Fruit fly (Drosophila melanogaster): ENCODE measurements around the gene X11Lbeta.

The X11Lbeta gene

dm6 chrX:10586173-10586572 is 41.4 kb upstream of the X11Lbeta start:
- TF ChIP-seq Dif (GFP tag; optimal IDR thresholded peaks at IDR 0.05; ENCODE audit: partially characterized antibody) (no peak), Hr78 (GFP tag; optimal IDR thresholded peaks at IDR 0.05) (no peak), N (GFP tag; optimal IDR thresholded peaks at IDR 0.05) (no peak), pan (optimal IDR thresholded peaks at IDR 0.05) (no peak), usp (GFP tag; optimal IDR thresholded peaks at IDR 0.05) (no peak), rgr (GFP tag; optimal IDR thresholded peaks at IDR 0.05) (no peak), dl (GFP tag; optimal IDR thresholded peaks at IDR 0.05; ENCODE audit: insufficient read depth in 1 of 2, partially characterized antibody in 2 of 2) (no peak), dmrt93B (GFP tag; optimal IDR thresholded peaks at IDR 0.05) (no peak), CrebA (GFP tag; optimal IDR thresholded peaks at IDR 0.05; ENCODE audit: borderline replicate concordance) (no peak), CG32264 (GFP tag; optimal IDR thresholded peaks at IDR 0.05) (no peak), dsf (GFP tag; optimal IDR thresholded peaks at IDR 0.05; ENCODE audit: borderline replicate concordance) (no peak), Jra (GFP tag; optimal IDR thresholded peaks at IDR 0.05) (no peak), jim (GFP tag; optimal IDR thresholded peaks at IDR 0.05) (no peak), foxo (GFP tag; optimal IDR thresholded peaks at IDR 0.05) (no peak), br (GFP tag; optimal IDR thresholded peaks at IDR 0.05) (no peak), sage (GFP tag; optimal IDR thresholded peaks at IDR 0.05) (no peak), Mio (GFP tag; optimal IDR thresholded peaks at IDR 0.05) (no peak)

- TF ChIP-seq HLH106 (tag; optimal IDR thresholded peaks at IDR 0.05): peak; percentile 17
- TF ChIP-seq Rel (GFP tag; optimal IDR thresholded peaks at IDR 0.05): no peak
- TF ChIP-seq Rel (tag; optimal IDR thresholded peaks at IDR 0.05): no peak
- peak; percentile 20 for TF ChIP-seq ey (GFP tag; optimal IDR thresholded peaks at IDR 0.05)
- no peak for TF ChIP-seq CG9705 (GFP tag; optimal IDR thresholded peaks at IDR 0.05)
- TF ChIP-seq sv (GFP tag; optimal IDR thresholded peaks at IDR 0.05): no peak
- TF ChIP-seq br (GFP tag; optimal IDR thresholded peaks at IDR 0.05): peak; percentile 16
- TF ChIP-seq Hr83 (GFP tag; optimal IDR thresholded peaks at IDR 0.05; ENCODE audit: poor library complexity, severe bottlenecking): no peak
Observed at dm6 chrX:10587445-10587844, 40.1 kb upstream of the X11Lbeta start.

- TF ChIP-seq Vsx2 (GFP tag; optimal IDR thresholded peaks at IDR 0.05; ENCODE audit: partially characterized antibody): no peak
Observed at dm6 chrX:10588789-10589188, 38.7 kb upstream of the X11Lbeta start, which contains the start of gene Rab9D. Gene Rab9D (plus strand): TSS chrX:10589089.

- no peak for TF ChIP-seq Rel (GFP tag; optimal IDR thresholded peaks at IDR 0.05)
- TF ChIP-seq Rel (tag; optimal IDR thresholded peaks at IDR 0.05): no peak
- no peak for TF ChIP-seq HLH106 (tag; optimal IDR thresholded peaks at IDR 0.05)
- no peak for TF ChIP-seq br (GFP tag; optimal IDR thresholded peaks at IDR 0.05)
- TF ChIP-seq GATAd (GFP tag; optimal IDR thresholded peaks at IDR 0.05): no peak
- no peak for TF ChIP-seq OdsH (GFP tag; optimal IDR thresholded peaks at IDR 0.05)
- no peak for TF ChIP-seq pan (optimal IDR thresholded peaks at IDR 0.05)
- TF ChIP-seq sage (GFP tag; optimal IDR thresholded peaks at IDR 0.05): no peak
- no peak for TF ChIP-seq Abd-B (GFP tag; optimal IDR thresholded peaks at IDR 0.05)
- no peak for TF ChIP-seq lola (GFP tag; optimal IDR thresholded peaks at IDR 0.05)
- TF ChIP-seq dsf (GFP tag; optimal IDR thresholded peaks at IDR 0.05; ENCODE audit: borderline replicate concordance): no peak
Observed at dm6 chrX:10595813-10596212, 31.7 kb upstream of the X11Lbeta start, which contains the start of the genes Hmr and CG2124. Gene Hmr (minus strand): TSS chrX:10595855. Gene CG2124 (plus strand): TSS chrX:10596122.

- TF ChIP-seq h (GFP tag; optimal IDR thresholded peaks at IDR 0.05) (no peak), N (GFP tag; optimal IDR thresholded peaks at IDR 0.05) (no peak)
Observed at dm6 chrX:10599318-10599717, 28.2 kb upstream of the X11Lbeta start.

- TF ChIP-seq Sp1 (GFP tag; optimal IDR thresholded peaks at IDR 0.05): no peak
- TF ChIP-seq HLH106 (tag; optimal IDR thresholded peaks at IDR 0.05): no peak
- TF ChIP-seq ey (GFP tag; optimal IDR thresholded peaks at IDR 0.05): peak; percentile 31
- TF ChIP-seq sv (GFP tag; optimal IDR thresholded peaks at IDR 0.05): peak; percentile 11
- TF ChIP-seq rgr (GFP tag; optimal IDR thresholded peaks at IDR 0.05): no peak
Observed at dm6 chrX:10600254-10600916, 27.2 kb upstream of the X11Lbeta start.

All from whole organism, wandering third instar larva.